Fruit fly (Drosophila melanogaster): Measurements from ENCODE around the gene jb.

DNA sequence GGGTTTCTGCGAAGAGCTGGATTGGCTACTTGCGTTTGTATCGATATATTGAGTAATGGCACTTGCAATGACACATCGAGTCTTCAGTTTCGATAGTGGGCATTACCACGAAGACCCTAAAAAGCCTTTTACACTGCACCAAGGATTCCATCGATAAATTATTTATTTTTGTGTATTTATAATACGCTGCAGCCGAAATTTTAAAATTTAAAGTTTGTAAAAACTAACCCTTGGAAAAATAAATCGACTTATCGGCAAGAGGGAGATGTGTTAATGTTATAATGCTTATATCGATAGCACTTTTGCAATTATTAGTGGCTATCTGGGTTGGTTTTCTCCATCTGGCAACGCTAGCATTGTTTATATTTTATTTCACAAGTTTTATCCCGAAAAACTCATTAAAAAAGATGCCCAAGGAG, 33.1 kb upstream of the jb start, which contains the start of the genes Pp4-19C and cactin:
- TF ChIP-seq CG8119 (GFP tag; IDR thresholded peaks at IDR 0.05) (no peak), fd59A (GFP tag; optimal IDR thresholded peaks at IDR 0.05) (no peak), Hr39 (GFP tag; optimal IDR thresholded peaks at IDR 0.05) (peak; percentile 43), CG6854 (GFP tag; optimal IDR thresholded peaks at IDR 0.05) (no peak), achi (GFP tag; optimal IDR thresholded peaks at IDR 0.05) (no peak), spab (GFP tag; optimal IDR thresholded peaks at IDR 0.05) (no peak), cyc (GFP tag; optimal IDR thresholded peaks at IDR 0.05) (peak; percentile 25), Hr4 (GFP tag; optimal IDR thresholded peaks at IDR 0.05) (no peak), Blimp-1 (GFP tag; optimal IDR thresholded peaks at IDR 0.05) (no peak), CG4318 (GFP tag; optimal IDR thresholded peaks at IDR 0.05) (no peak), Lpt (GFP tag; optimal IDR thresholded peaks at IDR 0.05) (no peak), CG10631 (GFP tag; optimal IDR thresholded peaks at IDR 0.05) (no peak), CG34406 (GFP tag; optimal IDR thresholded peaks at IDR 0.05) (no peak)

Data from whole organism, prepupa.